Fruit fly (Drosophila melanogaster) whole organism, embryonic: ENCODE measurements around the gene IntS9.
A peak's percentile ranks its signal among the peaks of the same experiment; 100 is the strongest.

Experiments used
- Atf-2 ChIP-seq: fragments of 200-800 bp; sonication (Bioruptor generic); optimal IDR thresholded peaks from 2 replicates; lab custom pipeline; 2016; ENCODE audit warnings: missing biosample characterization, missing genetic modification characterization
- Blimp-1 ChIP-seq: fragments of 200-800 bp; sonication (Bioruptor generic); optimal IDR thresholded peaks from 3 replicates; lab custom pipeline; 2018; ENCODE audit warnings: missing biosample characterization, missing genetic modification characterization, mild to moderate bottlenecking, moderate library complexity, missing genetic modification reagents
- Bteb2 ChIP-seq: fragments of 200-800 bp; sonication (Bioruptor generic); optimal IDR thresholded peaks from 2 replicates; lab custom pipeline; 2016; ENCODE audit warnings: missing biosample characterization, missing genetic modification characterization
- CG10147 ChIP-seq: fragments of 200-800 bp; sonication (Bioruptor generic); optimal IDR thresholded peaks from 2 replicates; lab custom pipeline; 2019; ENCODE audit warnings: missing biosample characterization, mild to moderate bottlenecking, missing genetic modification characterization, moderate library complexity
- CG11247 ChIP-seq: fragments of 200-800 bp; sonication (Bioruptor generic); IDR thresholded peaks from 2 replicates; pipeline ENCODE4 v1.3.6; 2022; ENCODE audit warnings: missing biosample characterization, missing genetic modification characterization
- CG11504 ChIP-seq: fragments of 200-800 bp; sonication (Bioruptor generic); optimal IDR thresholded peaks from 3 replicates; lab custom pipeline; 2019; ENCODE audit warnings: missing biosample characterization, mild to moderate bottlenecking, missing genetic modification characterization, moderate library complexity
- CG13424 ChIP-seq: fragments of 200-800 bp; sonication (Bioruptor generic); optimal IDR thresholded peaks from 2 replicates; lab custom pipeline; 2019; ENCODE audit warnings: missing biosample characterization, mild to moderate bottlenecking, missing genetic modification characterization, moderate library complexity
- CG14014 ChIP-seq: fragments of 200-800 bp; sonication (Bioruptor generic); IDR thresholded peaks from 2 replicates; pipeline ENCODE4 v1.3.6; 2022; ENCODE audit warnings: missing biosample characterization, missing genetic modification characterization
- CG1529 ChIP-seq: fragments of 200-800 bp; sonication (Bioruptor generic); optimal IDR thresholded peaks from 3 replicates; lab custom pipeline; 2018; ENCODE audit warnings: missing biosample characterization, missing genetic modification characterization
- CG15479 ChIP-seq: fragments of 200-800 bp; sonication (Bioruptor generic); optimal IDR thresholded peaks from 3 replicates; lab custom pipeline; 2019; ENCODE audit warnings: missing biosample characterization, mild to moderate bottlenecking, missing genetic modification characterization, moderate library complexity
- CG15601 ChIP-seq: fragments of 200-800 bp; sonication (Bioruptor generic); optimal IDR thresholded peaks from 3 replicates; lab custom pipeline; 2019; ENCODE audit warnings: missing biosample characterization, mild to moderate bottlenecking, missing genetic modification characterization, moderate library complexity
- CG1603 ChIP-seq: fragments of 200-800 bp; sonication (Bioruptor generic); optimal IDR thresholded peaks from 2 replicates; lab custom pipeline; 2019; ENCODE audit warnings: missing biosample characterization, mild to moderate bottlenecking, missing genetic modification characterization, moderate library complexity
- CG2875 ChIP-seq: fragments of 200-800 bp; sonication (Bioruptor generic); optimal IDR thresholded peaks from 2 replicates; lab custom pipeline; 2017; ENCODE audit warnings: missing biosample characterization, mild to moderate bottlenecking, missing genetic modification characterization, missing genetic modification reagents
- CG34376 ChIP-seq: fragments of 200-800 bp; sonication (Bioruptor generic); optimal IDR thresholded peaks from 2 replicates; lab custom pipeline; 2018; ENCODE audit warnings: missing biosample characterization, mild to moderate bottlenecking, missing genetic modification characterization
- Dad ChIP-seq: fragments of 200-800 bp; sonication (Bioruptor generic); optimal IDR thresholded peaks from 3 replicates; lab custom pipeline; 2016; ENCODE audit warnings: missing biosample characterization, missing genetic modification characterization
- Dip2 ChIP-seq: fragments of 200-800 bp; sonication (Bioruptor generic); IDR thresholded peaks from 2 replicates; pipeline ENCODE4 v1.3.6; 2022; ENCODE audit warnings: missing biosample characterization, missing genetic modification characterization
- Dll ChIP-seq: fragments of 200-800 bp; sonication (Bioruptor generic); IDR thresholded peaks from 4 replicates; pipeline ENCODE4 v1.3.6; 2022; ENCODE audit warnings: missing biosample characterization, missing genetic modification characterization; ENCODE audit not compliant: partially characterized antibody
- Elba2 ChIP-seq: fragments of 200-800 bp; sonication (Bioruptor generic); optimal IDR thresholded peaks from 3 replicates; lab custom pipeline; 2016; ENCODE audit warnings: missing biosample characterization, missing genetic modification characterization
- H15 ChIP-seq: fragments of 200-800 bp; sonication (Bioruptor generic); IDR thresholded peaks from 3 replicates; pipeline ENCODE4 v1.3.6; 2022; ENCODE audit warnings: missing biosample characterization, missing genetic modification characterization
- Hey ChIP-seq: fragments of 200-800 bp; sonication (Bioruptor generic); optimal IDR thresholded peaks from 3 replicates; lab custom pipeline; 2018; ENCODE audit warnings: missing biosample characterization, mild to moderate bottlenecking, missing genetic modification characterization
- Hr51 ChIP-seq, 2 experiments: fragments of 200-800 bp; sonication (Bioruptor generic); optimal IDR thresholded peaks; 2 replicates in 1 of 2; 3 replicates in 1 of 2; lab custom pipeline; 2016 to 2018; ENCODE audit warnings: missing biosample characterization in 2 of 2, missing genetic modification characterization in 2 of 2, mild to moderate bottlenecking in 1 of 2, moderate library complexity in 1 of 2
- Hr78 ChIP-seq, 2 experiments: fragments of 200-800 bp in 1 of 2; fragments of >200 bp in 1 of 2; sonication (Bioruptor generic) in 1 of 2; optimal IDR thresholded peaks; 2 replicates each; lab custom pipeline; 2017 to 2019; ENCODE audit warnings: missing biosample characterization in 2 of 2, missing genetic modification characterization in 2 of 2, mild to moderate bottlenecking in 1 of 2, moderate library complexity in 1 of 2
- NK7.1 ChIP-seq: fragments of 200-800 bp; sonication (Bioruptor generic); optimal IDR thresholded peaks from 3 replicates; lab custom pipeline; 2016; ENCODE audit warnings: missing biosample characterization, missing genetic modification characterization
- Nf-YA ChIP-seq: fragments of 200-800 bp; sonication (Bioruptor generic); IDR thresholded peaks from 2 replicates; pipeline ENCODE4 v1.3.6; 2022; ENCODE audit warnings: missing biosample characterization, missing genetic modification characterization
- Ssrp ChIP-seq: fragments of 200-800 bp; sonication (Bioruptor generic); optimal IDR thresholded peaks from 2 replicates; lab custom pipeline; 2018; ENCODE audit warnings: missing biosample characterization, mild to moderate bottlenecking, missing genetic modification characterization, moderate library complexity
- Stat92E ChIP-seq, 3 experiments: fragments of >200 bp in 2 of 3; fragments of 200-800 bp in 1 of 3; sonication (Bioruptor generic) in 1 of 3; optimal IDR thresholded peaks; 2 replicates each; lab custom pipeline; 2017 to 2019; ENCODE audit warnings: missing biosample characterization in 3 of 3, missing genetic modification characterization in 3 of 3, mild to moderate bottlenecking in 1 of 3, moderate library complexity in 1 of 3
- ase ChIP-seq: fragments of 200-800 bp; sonication (Bioruptor generic); IDR thresholded peaks from 3 replicates; pipeline ENCODE4 v1.3.6; 2022; ENCODE audit warnings: missing biosample characterization, missing genetic modification characterization
- chinmo ChIP-seq: fragments of 200-800 bp; sonication (Bioruptor generic); IDR thresholded peaks from 4 replicates; pipeline ENCODE4 v1.3.6; 2022; ENCODE audit warnings: missing biosample characterization, missing genetic modification characterization; ENCODE audit not compliant: partially characterized antibody
- cwo ChIP-seq: fragments of 200-800 bp; sonication (Bioruptor generic); optimal IDR thresholded peaks from 3 replicates; lab custom pipeline; 2017; ENCODE audit warnings: missing biosample characterization, missing genetic modification characterization, mild to moderate bottlenecking, moderate library complexity, missing genetic modification reagents
- fd64A ChIP-seq: fragments of 200-800 bp; sonication (Bioruptor generic); optimal IDR thresholded peaks from 3 replicates; lab custom pipeline; 2018; ENCODE audit warnings: missing biosample characterization, mild to moderate bottlenecking, missing genetic modification characterization
- fd96Cb ChIP-seq: fragments of 200-800 bp; sonication (Bioruptor generic); optimal IDR thresholded peaks from 2 replicates; lab custom pipeline; 2018; ENCODE audit warnings: missing biosample characterization, mild to moderate bottlenecking, missing genetic modification characterization, moderate library complexity
- ftz-f1 ChIP-seq: fragments of 200-800 bp; sonication (Bioruptor generic); optimal IDR thresholded peaks from 2 replicates; lab custom pipeline; 2016; ENCODE audit warnings: missing biosample characterization, missing genetic modification characterization
- kay ChIP-seq: fragments of 200-800 bp; sonication (Bioruptor generic); optimal IDR thresholded peaks from 2 replicates; lab custom pipeline; 2016; ENCODE audit warnings: missing biosample characterization, missing genetic modification characterization
- knrl ChIP-seq: fragments of 200-800 bp; sonication (Bioruptor generic); IDR thresholded peaks from 3 replicates; pipeline ENCODE4 v1.3.6; 2022; ENCODE audit warnings: missing biosample characterization, missing genetic modification characterization; ENCODE audit not compliant: partially characterized antibody
- lov ChIP-seq, 2 experiments: fragments of 200-800 bp in 1 of 2; fragments of >200 bp in 1 of 2; sonication (Bioruptor generic) in 1 of 2; IDR thresholded peaks in 1 of 2; optimal IDR thresholded peaks in 1 of 2; 2 replicates in 1 of 2; 3 replicates in 1 of 2; pipeline versions ENCODE4 v1.3.6 to Lab custom; 2017 to 2022; ENCODE audit warnings: missing biosample characterization in 1 of 2, missing genetic modification characterization in 1 of 2
- mam ChIP-seq: fragments of 200-800 bp; sonication (Bioruptor generic); optimal IDR thresholded peaks from 3 replicates; lab custom pipeline; 2016; ENCODE audit warnings: missing biosample characterization, missing genetic modification characterization
- nerfin-2 ChIP-seq: fragments of 200-800 bp; sonication (Bioruptor generic); IDR thresholded peaks from 2 replicates; pipeline ENCODE4 v1.3.6; 2022; ENCODE audit warnings: missing biosample characterization, missing genetic modification characterization; ENCODE audit not compliant: partially characterized antibody
- nom ChIP-seq: fragments of 200-800 bp; sonication (Bioruptor generic); optimal IDR thresholded peaks from 2 replicates; lab custom pipeline; 2017; ENCODE audit warnings: missing biosample characterization, missing genetic modification characterization, mild to moderate bottlenecking, moderate library complexity, missing genetic modification reagents
- onecut ChIP-seq: fragments of 200-800 bp; sonication (Bioruptor generic); IDR thresholded peaks from 2 replicates; pipeline ENCODE4 v1.3.6; 2022; ENCODE audit warnings: missing biosample characterization, missing genetic modification characterization
- org-1 ChIP-seq: fragments of 200-800 bp; sonication (Bioruptor generic); optimal IDR thresholded peaks from 2 replicates; lab custom pipeline; 2017; ENCODE audit warnings: missing biosample characterization, missing genetic modification characterization
- phol ChIP-seq: fragments of 200-800 bp; sonication (Bioruptor generic); optimal IDR thresholded peaks from 3 replicates; lab custom pipeline; 2018; ENCODE audit warnings: missing biosample characterization, mild to moderate bottlenecking, missing genetic modification characterization, moderate library complexity
- shn ChIP-seq: fragments of 200-800 bp; sonication (Bioruptor generic); optimal IDR thresholded peaks from 3 replicates; lab custom pipeline; 2016; ENCODE audit warnings: missing biosample characterization, missing genetic modification characterization
- slbo ChIP-seq: fragments of 200-800 bp; sonication (Bioruptor generic); IDR thresholded peaks from 2 replicates; pipeline ENCODE4 v1.3.6; 2022; ENCODE audit warnings: missing biosample characterization, missing genetic modification characterization
- sqz ChIP-seq: fragments of 200-800 bp; sonication (Bioruptor generic); optimal IDR thresholded peaks from 3 replicates; lab custom pipeline; 2018; ENCODE audit warnings: missing biosample characterization, mild to moderate bottlenecking, missing genetic modification characterization
- tna ChIP-seq: fragments of 200-800 bp; sonication (Bioruptor generic); IDR thresholded peaks from 2 replicates; pipeline ENCODE4 v1.3.6; 2022; ENCODE audit warnings: missing biosample characterization, missing genetic modification characterization; ENCODE audit not compliant: partially characterized antibody
- trem ChIP-seq: fragments of 200-800 bp; optimal IDR thresholded peaks from 3 replicates; lab custom pipeline; 2019; ENCODE audit warnings: missing biosample characterization, mild to moderate bottlenecking, missing genetic modification characterization, moderate library complexity
- ttk ChIP-seq: fragments of 200-800 bp; sonication (Bioruptor generic); IDR thresholded peaks from 2 replicates; pipeline ENCODE4 v2.1.2; 2022; ENCODE audit warnings: missing biosample characterization, missing genetic modification characterization

Gene IntS9

dm6 chr3L:16149418-16150160 is 44.2 kb upstream of the IntS9 start (continued):
- TF ChIP-seq phol (tag; lab: Kevin White, UChicago) (peak; percentile 29), Atf-2 (GFP tag; lab: Kevin White, UChicago) (peak; percentile 22), shn (peak; percentile 19), CG14014 (GFP tag; lab: Robert Waterston, UW) (0 out of 2 replicates have a peak, but pooled peaks have one; percentile 11), CG11247 (GFP tag; lab: Robert Waterston, UW) (no peak), Elba2 (no peak), Hr51 (GFP tag; optimal IDR thresholded peaks at IDR 0.05; lab: Kevin White, UChicago) (peak in 1 of 2 experiments; percentile 44), CG1603 (tag; lab: Kevin White, UChicago) (peak; percentile 15), slbo (GFP tag; lab: Robert Waterston, UW) (0 out of 2 replicates have a peak, but pooled peaks have one; percentile 24), Ssrp (tag; lab: Kevin White, UChicago) (no peak), kay (GFP tag; lab: Kevin White, UChicago) (no peak), CG13424 (tag; lab: Kevin White, UChicago) (peak; percentile 24), Dip2 (GFP tag; lab: Robert Waterston, UW) (no peak), Blimp-1 (GFP tag; lab: Kevin White, UChicago) (no peak), Dad (no peak), knrl (no peak), CG10147 (GFP tag; lab: Kevin White, UChicago) (peak; percentile 43), CG11504 (tag; lab: Kevin White, UChicago) (peak; percentile 44), lov (optimal IDR thresholded peaks at IDR 0.05; lab: Kevin White, UChicago) (no peak), lov (GFP tag; IDR thresholded peaks at IDR 0.05; lab: Robert Waterston, UW) (no peak), mam (peak; percentile 22), ase (no peak), ftz-f1 (GFP tag; lab: Kevin White, UChicago) (peak; percentile 30), org-1 (GFP tag; lab: Kevin White, UChicago) (peak; percentile 33), fd96Cb (peak; percentile 10), onecut (GFP tag; lab: Robert Waterston, UW) (no peak), CG34376 (peak; percentile 31), Dll (GFP tag; lab: Robert Waterston, UW) (no peak), trem (tag; lab: Kevin White, UChicago) (no peak), H15 (no peak), CG15479 (peak; percentile 23), CG15601 (no peak), cwo (GFP tag; lab: Kevin White, UChicago) (peak; percentile 74), CG1529 (no peak), sqz (peak; percentile 47), chinmo (GFP tag; lab: Robert Waterston, UW) (peak; percentile 87; the same call in 3 of the 4 replicates), Nf-YA (GFP tag; lab: Robert Waterston, UW) (no peak), CG2875 (GFP tag; lab: Kevin White, UChicago) (no peak), nerfin-2 (GFP tag; lab: Robert Waterston, UW) (no peak), nom (GFP tag; lab: Kevin White, UChicago) (no peak), tna (GFP tag; lab: Robert Waterston, UW) (0 out of 2 replicates have a peak, but pooled peaks have one; percentile 14), Hey (tag; lab: Kevin White, UChicago) (peak; percentile 38), NK7.1 (no peak), Stat92E (GFP tag; optimal IDR thresholded peaks at IDR 0.05; lab: Kevin White, UChicago) (no peak), ttk (GFP tag; lab: Robert Waterston, UW) (no peak), fd64A (GFP tag; lab: Kevin White, UChicago) (no peak), Bteb2 (GFP tag; lab: Kevin White, UChicago) (peak; percentile 16), Hr78 (GFP tag; optimal IDR thresholded peaks at IDR 0.05; lab: Kevin White, UChicago) (no peak)
